Fruit fly (Drosophila melanogaster) whole organism, embryonic: ENCODE results near the gene CG31176.

ENCODE experiments used
- Antp ChIP-seq: fragments of 200-800 bp; sonication (Bioruptor generic); optimal IDR thresholded peaks from 3 replicates; lab custom pipeline; 2016; ENCODE audit warnings: missing biosample characterization, missing genetic modification characterization
- CG10267 ChIP-seq: fragments of 200-800 bp; sonication (Bioruptor generic); optimal IDR thresholded peaks from 2 replicates; lab custom pipeline; 2018; ENCODE audit warnings: missing biosample characterization, mild to moderate bottlenecking, missing genetic modification characterization, moderate library complexity
- CG11093 ChIP-seq: fragments of 200-800 bp; sonication (Bioruptor generic); IDR thresholded peaks from 3 replicates; pipeline ENCODE4 v1.3.6; 2022; ENCODE audit warnings: missing biosample characterization, missing genetic modification characterization
- CG12236 ChIP-seq: fragments of 200-800 bp; sonication (Bioruptor generic); optimal IDR thresholded peaks from 2 replicates; lab custom pipeline; 2016; ENCODE audit warnings: missing biosample characterization, missing genetic modification characterization
- CG1233 ChIP-seq: fragments of 200-800 bp; sonication (Bioruptor generic); optimal IDR thresholded peaks from 4 replicates; lab custom pipeline; 2018; ENCODE audit warnings: missing biosample characterization, mild to moderate bottlenecking, missing genetic modification characterization
- CG13296 ChIP-seq: fragments of 200-800 bp; sonication (Bioruptor generic); optimal IDR thresholded peaks from 3 replicates; lab custom pipeline; 2018; ENCODE audit warnings: missing biosample characterization, mild to moderate bottlenecking, missing genetic modification characterization
- CG1603 ChIP-seq: fragments of 200-800 bp; sonication (Bioruptor generic); optimal IDR thresholded peaks from 2 replicates; lab custom pipeline; 2019; ENCODE audit warnings: missing biosample characterization, mild to moderate bottlenecking, missing genetic modification characterization, moderate library complexity
- CG17361 ChIP-seq: fragments of 200-800 bp; sonication (Bioruptor generic); IDR thresholded peaks from 3 replicates; pipeline ENCODE4 v1.3.6; 2022; ENCODE audit warnings: missing biosample characterization, missing genetic modification characterization
- CG17385 ChIP-seq: fragments of 200-800 bp; sonication (Bioruptor generic); optimal IDR thresholded peaks from 3 replicates; lab custom pipeline; 2018; ENCODE audit warnings: missing biosample characterization, mild to moderate bottlenecking, missing genetic modification characterization
- CG1792 ChIP-seq: fragments of 200-800 bp; sonication (Bioruptor generic); optimal IDR thresholded peaks from 2 replicates; lab custom pipeline; 2016; ENCODE audit warnings: missing biosample characterization, missing genetic modification characterization
- CG1832 ChIP-seq: fragments of 200-800 bp; sonication (Bioruptor generic); optimal IDR thresholded peaks from 2 replicates; lab custom pipeline; 2017; ENCODE audit warnings: missing biosample characterization, mild to moderate bottlenecking, missing genetic modification characterization, inconsistent platforms
- CG32767 ChIP-seq: fragments of 200-800 bp; sonication (Bioruptor generic); IDR thresholded peaks from 2 replicates; pipeline ENCODE4 v1.3.6; 2022; ENCODE audit warnings: missing biosample characterization, missing genetic modification characterization
- CG3847 ChIP-seq: fragments of 200-800 bp; sonication (Bioruptor generic); IDR thresholded peaks from 2 replicates; pipeline ENCODE4 v1.3.6; 2022; ENCODE audit warnings: missing biosample characterization, missing genetic modification characterization
- CG4730 ChIP-seq: fragments of 200-800 bp; sonication (Bioruptor generic); IDR thresholded peaks from 2 replicates; pipeline ENCODE4 v1.3.6; 2022; ENCODE audit warnings: missing biosample characterization, missing genetic modification characterization
- CG4854 ChIP-seq: fragments of 200-800 bp; sonication (Bioruptor generic); optimal IDR thresholded peaks from 2 replicates; lab custom pipeline; 2016; ENCODE audit warnings: missing biosample characterization, missing genetic modification characterization, inconsistent platforms
- CG6272 ChIP-seq: fragments of 200-800 bp; sonication (Bioruptor generic); IDR thresholded peaks from 2 replicates; pipeline ENCODE4 v1.3.6; 2022; ENCODE audit warnings: missing biosample characterization, missing genetic modification characterization
- CG7745 ChIP-seq: fragments of 200-800 bp; sonication (Bioruptor generic); optimal IDR thresholded peaks from 2 replicates; lab custom pipeline; 2018; ENCODE audit warnings: missing biosample characterization, mild to moderate bottlenecking, missing genetic modification characterization, moderate library complexity
- CG8944 ChIP-seq: fragments of 200-800 bp; sonication (Bioruptor generic); optimal IDR thresholded peaks from 3 replicates; lab custom pipeline; 2016; ENCODE audit warnings: missing biosample characterization, missing genetic modification characterization
- CG9932 ChIP-seq: fragments of 200-800 bp; sonication (Bioruptor generic); IDR thresholded peaks from 2 replicates; pipeline ENCODE4 v1.3.6; 2022; ENCODE audit warnings: missing biosample characterization, missing genetic modification characterization
- D ChIP-seq, 2 experiments: fragments of 200-800 bp in 1 of 2; fragments of >200 bp in 1 of 2; sonication (Bioruptor generic) in 1 of 2; optimal IDR thresholded peaks; 2 replicates in 1 of 2; 3 replicates in 1 of 2; lab custom pipeline; 2017; ENCODE audit warnings: mild to moderate bottlenecking in 1 of 2, missing biosample characterization in 1 of 2, missing genetic modification characterization in 1 of 2, missing genetic modification reagents in 1 of 2
- H15 ChIP-seq: fragments of 200-800 bp; sonication (Bioruptor generic); IDR thresholded peaks from 3 replicates; pipeline ENCODE4 v1.3.6; 2022; ENCODE audit warnings: missing biosample characterization, missing genetic modification characterization
- H2.0 ChIP-seq: fragments of 200-800 bp; sonication (Bioruptor generic); IDR thresholded peaks from 2 replicates; pipeline ENCODE4 v1.3.6; 2022; ENCODE audit warnings: missing biosample characterization, missing genetic modification characterization
- Hr39 ChIP-seq: fragments of >200 bp; optimal IDR thresholded peaks from 2 replicates; lab custom pipeline; 2017
- Hr78 ChIP-seq, 2 experiments: fragments of 200-800 bp in 1 of 2; fragments of >200 bp in 1 of 2; sonication (Bioruptor generic) in 1 of 2; optimal IDR thresholded peaks; 2 replicates each; lab custom pipeline; 2017 to 2019; ENCODE audit warnings: missing biosample characterization in 2 of 2, missing genetic modification characterization in 2 of 2, mild to moderate bottlenecking in 1 of 2, moderate library complexity in 1 of 2
- Meics ChIP-seq: fragments of 200-800 bp; sonication (Bioruptor generic); optimal IDR thresholded peaks from 2 replicates; lab custom pipeline; 2017; ENCODE audit warnings: missing biosample characterization, mild to moderate bottlenecking, missing genetic modification characterization
- Tbp ChIP-seq: fragments of >200 bp; optimal IDR thresholded peaks from 2 replicates; lab custom pipeline; 2018; ENCODE audit warnings: missing biosample characterization, missing genetic modification characterization
- abd-A ChIP-seq: fragments of 200-800 bp; sonication (Bioruptor generic); optimal IDR thresholded peaks from 3 replicates; lab custom pipeline; 2019; ENCODE audit warnings: missing biosample characterization, mild to moderate bottlenecking, missing genetic modification characterization, moderate library complexity
- ara ChIP-seq: fragments of 200-800 bp; sonication (Bioruptor generic); IDR thresholded peaks from 2 replicates; pipeline ENCODE4 v1.3.6; 2022; ENCODE audit warnings: missing biosample characterization, missing genetic modification characterization
- btn ChIP-seq: fragments of 200-800 bp; sonication (Bioruptor generic); optimal IDR thresholded peaks from 2 replicates; lab custom pipeline; 2016; ENCODE audit warnings: missing biosample characterization, missing genetic modification characterization
- chif ChIP-seq, 2 experiments: fragments of 200-800 bp; sonication (Bioruptor generic); optimal IDR thresholded peaks; 3 replicates each; lab custom pipeline; 2016; ENCODE audit warnings: missing biosample characterization in 2 of 2, missing genetic modification characterization in 2 of 2
- crol ChIP-seq: fragments of 200-800 bp; sonication (Bioruptor generic); IDR thresholded peaks from 2 replicates; pipeline ENCODE4 v1.3.6; 2022; ENCODE audit warnings: missing biosample characterization, missing genetic modification characterization
- dm ChIP-seq: fragments of 200-800 bp; sonication (Bioruptor generic); optimal IDR thresholded peaks from 3 replicates; lab custom pipeline; 2016; ENCODE audit warnings: missing biosample characterization, missing genetic modification characterization
- en ChIP-seq: fragments of 200-800 bp; sonication (Bioruptor generic); optimal IDR thresholded peaks from 2 replicates; lab custom pipeline; 2016; ENCODE audit warnings: missing biosample characterization, missing genetic modification characterization
- gcm2 ChIP-seq: fragments of 200-800 bp; sonication (Bioruptor generic); optimal IDR thresholded peaks from 2 replicates; lab custom pipeline; 2016; ENCODE audit warnings: missing biosample characterization, missing genetic modification characterization
- kni ChIP-seq: fragments of 200-800 bp; sonication (Bioruptor generic); optimal IDR thresholded peaks from 3 replicates; lab custom pipeline; 2017; ENCODE audit warnings: mild to moderate bottlenecking, missing biosample characterization, missing genetic modification reagents, missing genetic modification characterization
- maf-S ChIP-seq: fragments of 200-800 bp; sonication (Bioruptor generic); optimal IDR thresholded peaks from 2 replicates; lab custom pipeline; 2016; ENCODE audit warnings: missing biosample characterization, missing genetic modification characterization
- nerfin-1 ChIP-seq: fragments of 200-800 bp; sonication (Bioruptor generic); optimal IDR thresholded peaks from 3 replicates; lab custom pipeline; 2019; ENCODE audit warnings: missing biosample characterization, mild to moderate bottlenecking, missing genetic modification characterization, moderate library complexity
- onecut ChIP-seq: fragments of 200-800 bp; sonication (Bioruptor generic); IDR thresholded peaks from 2 replicates; pipeline ENCODE4 v1.3.6; 2022; ENCODE audit warnings: missing biosample characterization, missing genetic modification characterization
- pfk ChIP-seq: fragments of 200-800 bp; sonication (Bioruptor generic); optimal IDR thresholded peaks from 2 replicates; lab custom pipeline; 2018; ENCODE audit warnings: missing biosample characterization, mild to moderate bottlenecking, missing genetic modification characterization, moderate library complexity
- phol ChIP-seq: fragments of 200-800 bp; sonication (Bioruptor generic); optimal IDR thresholded peaks from 3 replicates; lab custom pipeline; 2018; ENCODE audit warnings: missing biosample characterization, mild to moderate bottlenecking, missing genetic modification characterization, moderate library complexity
- pros ChIP-seq: fragments of 200-800 bp; sonication (Bioruptor generic); optimal IDR thresholded peaks from 3 replicates; lab custom pipeline; 2019; ENCODE audit warnings: missing biosample characterization, mild to moderate bottlenecking, missing genetic modification characterization, moderate library complexity
- sd ChIP-seq: fragments of 200-800 bp; sonication (Bioruptor generic); optimal IDR thresholded peaks from 3 replicates; lab custom pipeline; 2018; ENCODE audit warnings: missing biosample characterization, mild to moderate bottlenecking, missing genetic modification characterization, moderate library complexity
- sima ChIP-seq: fragments of 200-800 bp; sonication (Bioruptor generic); optimal IDR thresholded peaks from 2 replicates; lab custom pipeline; 2016; ENCODE audit warnings: missing biosample characterization, missing genetic modification characterization
- slbo ChIP-seq: fragments of 200-800 bp; sonication (Bioruptor generic); IDR thresholded peaks from 2 replicates; pipeline ENCODE4 v1.3.6; 2022; ENCODE audit warnings: missing biosample characterization, missing genetic modification characterization
- sr ChIP-seq: fragments of 200-800 bp; sonication (Bioruptor generic); IDR thresholded peaks from 3 replicates; pipeline ENCODE4 v1.3.6; 2022; ENCODE audit warnings: missing biosample characterization, missing genetic modification characterization
- tin ChIP-seq: fragments of 200-800 bp; sonication (Bioruptor generic); optimal IDR thresholded peaks from 3 replicates; lab custom pipeline; 2016; ENCODE audit warnings: missing biosample characterization, missing genetic modification characterization
- trem ChIP-seq: fragments of 200-800 bp; optimal IDR thresholded peaks from 3 replicates; lab custom pipeline; 2019; ENCODE audit warnings: missing biosample characterization, mild to moderate bottlenecking, missing genetic modification characterization, moderate library complexity
- yki ChIP-seq: fragments of >200 bp; optimal IDR thresholded peaks from 3 replicates; lab custom pipeline; 2018

CG31176 gene

DNA sequence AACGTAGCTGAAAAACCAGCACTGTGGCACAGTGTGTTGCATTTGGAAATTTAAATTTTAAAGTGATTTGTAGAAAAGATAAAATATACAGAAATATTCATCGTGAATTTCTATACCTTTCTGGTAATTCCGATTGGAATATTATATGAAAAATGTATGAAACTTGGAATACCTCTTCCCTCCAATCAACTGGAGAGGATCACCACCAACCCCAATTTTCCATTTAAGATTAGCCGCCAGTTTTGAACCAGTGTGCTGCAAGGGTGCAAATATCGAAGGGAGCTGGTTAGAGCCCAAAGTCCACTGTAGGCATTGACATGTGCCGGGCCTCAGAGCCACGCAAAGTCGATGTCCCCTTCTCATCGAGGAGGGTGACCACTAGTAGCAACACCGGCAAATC lies 76.3 kb downstream of the CG31176 start (continued):
- TF ChIP-seq trem (tag; lab: Kevin White, UChicago) (peak; percentile 7), Hr39 (no peak), chif (GFP tag; optimal IDR thresholded peaks at IDR 0.05; lab: Kevin White, UChicago) (no peak), CG1233 (GFP tag; lab: Kevin White, UChicago) (no peak), gcm2 (GFP tag; lab: Kevin White, UChicago) (no peak), tin (GFP tag; lab: Kevin White, UChicago) (no peak), H2.0 (GFP tag; lab: Robert Waterston, UW) (no peak), CG8944 (GFP tag; lab: Kevin White, UChicago) (no peak)

DNA sequence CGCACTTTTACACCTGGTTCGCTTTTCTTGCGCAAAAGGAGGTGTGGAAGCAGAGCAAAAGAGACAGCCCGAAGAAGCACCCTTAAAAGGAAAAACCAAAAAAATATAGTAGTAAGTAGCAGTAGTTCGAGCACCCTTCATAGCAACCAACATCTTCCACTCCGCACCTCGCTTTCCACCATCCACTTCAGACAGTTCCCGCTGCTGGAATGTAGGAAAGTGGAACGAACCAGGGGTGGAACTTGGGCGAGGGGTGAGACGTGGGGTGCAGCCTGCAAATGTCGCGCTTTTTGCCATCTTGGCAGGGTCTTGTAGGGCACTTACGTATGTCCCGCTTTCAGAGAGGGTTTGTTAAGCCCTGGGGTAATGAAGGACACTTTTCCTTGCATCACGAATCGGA lies 77.2 kb downstream of the CG31176 start:
- TF ChIP-seq onecut = no peak
- TF ChIP-seq Antp (GFP tag; lab: Kevin White, UChicago) = no peak
- peak; percentile 57 for TF ChIP-seq kni (GFP tag; lab: Kevin White, UChicago)
- TF ChIP-seq nerfin-1 (tag; lab: Kevin White, UChicago) = peak; percentile 80
- no peak for TF ChIP-seq CG11093 (GFP tag; lab: Robert Waterston, UW)
- TF ChIP-seq CG6272 = no peak
- TF ChIP-seq CG3847 (GFP tag; lab: Robert Waterston, UW) = 0 out of 2 replicates have a peak, but pooled peaks have one; percentile 15
- TF ChIP-seq crol (GFP tag; lab: Robert Waterston, UW) = peak; percentile 84
- peak; percentile 97 for TF ChIP-seq pros (GFP tag; lab: Kevin White, UChicago)
- TF ChIP-seq pfk (GFP tag; lab: Kevin White, UChicago) = peak; percentile 87
- peak; percentile 43 for TF ChIP-seq sd (tag; lab: Kevin White, UChicago)
- TF ChIP-seq, all 482 proteins: peak for 7

DNA sequence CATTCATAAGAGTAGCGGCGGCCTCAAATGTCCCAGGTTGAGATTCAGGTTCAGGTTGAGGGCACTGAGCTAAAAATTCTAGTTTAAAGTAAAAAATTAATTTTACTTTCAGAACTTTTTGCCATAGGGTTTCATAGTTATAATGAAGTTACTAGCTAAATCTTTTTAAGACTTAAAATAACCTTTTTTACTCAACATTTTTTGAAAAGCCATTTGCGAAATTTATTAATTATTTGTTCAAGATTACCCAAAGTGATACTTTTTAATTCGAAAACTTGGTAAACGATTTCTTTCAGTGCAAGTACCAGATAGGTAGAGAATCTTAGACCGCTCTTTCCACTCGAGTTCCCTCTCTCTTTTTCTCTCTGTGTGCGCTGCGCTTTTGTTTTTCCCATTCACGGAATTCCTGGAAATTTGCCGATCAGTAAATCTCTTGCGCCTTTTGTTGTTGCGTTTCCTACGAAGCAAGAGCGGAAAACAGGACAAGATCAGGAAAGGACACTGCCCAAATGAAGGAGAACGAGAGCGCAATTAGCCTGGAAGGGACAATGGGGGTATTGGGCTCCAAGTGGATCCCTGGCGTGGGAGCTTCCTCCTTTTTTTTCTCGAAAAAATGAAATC lies 77.8 kb downstream of the CG31176 start:
- TF ChIP-seq D (optimal IDR thresholded peaks at IDR 0.05; lab: Kevin White, UChicago) = no peak
- TF ChIP-seq D (GFP tag; optimal IDR thresholded peaks at IDR 0.05; lab: Kevin White, UChicago) = peak; percentile 70
- peak; percentile 59 for TF ChIP-seq nerfin-1 (tag; lab: Kevin White, UChicago)
- TF ChIP-seq maf-S (GFP tag; lab: Kevin White, UChicago) = no peak
- TF ChIP-seq CG1792 = no peak
- no peak for TF ChIP-seq CG4854 (GFP tag; lab: Kevin White, UChicago)
- peak; percentile 48 for TF ChIP-seq en (GFP tag; lab: Kevin White, UChicago)
- no peak for TF ChIP-seq CG9932
- no peak for TF ChIP-seq H15 (GFP tag; lab: Robert Waterston, UW)
- no peak for TF ChIP-seq CG13296 (GFP tag; lab: Kevin White, UChicago)
- no peak for TF ChIP-seq CG1832 (GFP tag; lab: Kevin White, UChicago)
- no peak for TF ChIP-seq Hr78 (GFP tag; optimal IDR thresholded peaks at IDR 0.05; lab: Kevin White, UChicago)
- no peak for TF ChIP-seq slbo (GFP tag; lab: Robert Waterston, UW)
- TF ChIP-seq btn = no peak
- TF ChIP-seq Tbp (GFP tag; lab: Kevin White, UChicago) = no peak
- peak; percentile 86 for TF ChIP-seq CG17361 (GFP tag; lab: Robert Waterston, UW)
- TF ChIP-seq yki (lab: Kevin White, UChicago) = no peak
- peak; percentile 33 for TF ChIP-seq dm (GFP tag; lab: Kevin White, UChicago)
- peak; percentile 68 for TF ChIP-seq ara (GFP tag; lab: Robert Waterston, UW)
- peak; percentile 86 for TF ChIP-seq CG10267 (tag; lab: Kevin White, UChicago)
- TF ChIP-seq phol (tag; lab: Kevin White, UChicago) = peak; percentile 83
- TF ChIP-seq CG32767 (GFP tag; lab: Robert Waterston, UW) = peak; percentile 38; the same call in 1 of the 2 replicates
- TF ChIP-seq sr (GFP tag; lab: Robert Waterston, UW) = no peak
- no peak for TF ChIP-seq CG4730 (GFP tag; lab: Robert Waterston, UW)
- no peak for TF ChIP-seq Meics (GFP tag; lab: Kevin White, UChicago)
- peak; percentile 61 for TF ChIP-seq CG12236 (GFP tag; lab: Kevin White, UChicago)
- no peak for TF ChIP-seq abd-A (tag; lab: Kevin White, UChicago)
- peak; percentile 5 for TF ChIP-seq CG1603 (tag; lab: Kevin White, UChicago)
- TF ChIP-seq CG17385 (GFP tag; lab: Kevin White, UChicago) = no peak
- peak; percentile 17 for TF ChIP-seq CG7745 (tag; lab: Kevin White, UChicago)
- no peak for TF ChIP-seq sima (GFP tag; lab: Kevin White, UChicago)
